Worm (Caenorhabditis elegans): ENCODE results near the gene F16G10.7.

- TF ChIP-seq him-1 (tag; optimal IDR thresholded peaks at IDR 0.05): no peak
- no peak for TF ChIP-seq dao-5 (tag; optimal IDR thresholded peaks at IDR 0.05)
- TF ChIP-seq W03F9.2 (tag; optimal IDR thresholded peaks at IDR 0.05): no peak
These were observed 33.4 kb downstream of the F16G10.7 start, which contains the start of gene F43C11.4 for ce11 chrII:2346672-2347071.
